Worm (Caenorhabditis elegans): Measurements from ENCODE around the gene F22F7.7.

Gene F22F7.7

DNA sequence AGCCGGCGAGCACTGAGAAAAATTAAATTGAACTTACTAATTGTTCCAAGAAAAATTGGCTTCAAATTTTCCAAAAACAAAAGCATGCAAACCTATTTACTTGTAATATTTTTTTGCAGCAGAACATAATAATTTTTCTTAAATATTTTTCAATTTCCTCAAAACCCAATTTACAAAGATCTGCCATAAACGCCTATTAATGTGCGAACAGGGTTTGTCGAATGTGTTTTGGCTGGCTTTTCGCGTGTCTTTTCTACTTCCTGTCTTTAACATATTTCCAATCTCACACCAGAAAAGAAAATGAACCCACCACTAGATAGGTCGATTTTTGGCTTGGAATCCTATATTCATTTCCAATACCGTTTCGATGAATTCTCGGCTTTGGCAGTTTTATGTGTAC lies 35.4 kb upstream of the F22F7.7 start, which contains the start of gene C45H4.18:
TSS of gene C45H4.18 (plus strand) at position 301 of the 400 bp plus-strand sequence.
- TF ChIP-seq nhr-12 (tag; optimal IDR thresholded peaks at IDR 0.05) (no peak), ztf-4 (tag; optimal IDR thresholded peaks at IDR 0.05) (no peak), unc-86 (tag; optimal IDR thresholded peaks at IDR 0.05) (no peak), C04F5.9 (tag; optimal IDR thresholded peaks at IDR 0.05) (no peak), hpl-2 (GFP tag; optimal IDR thresholded peaks at IDR 0.05) (no peak), lin-14 (GFP tag; optimal IDR thresholded peaks at IDR 0.05) (no peak), rnt-1 (tag; optimal IDR thresholded peaks at IDR 0.05) (no peak), C34B4.2 (tag; optimal IDR thresholded peaks at IDR 0.05) (no peak), pag-3 (tag; optimal IDR thresholded peaks at IDR 0.05; ENCODE audit: borderline replicate concordance, insufficient read depth) (no peak)

DNA sequence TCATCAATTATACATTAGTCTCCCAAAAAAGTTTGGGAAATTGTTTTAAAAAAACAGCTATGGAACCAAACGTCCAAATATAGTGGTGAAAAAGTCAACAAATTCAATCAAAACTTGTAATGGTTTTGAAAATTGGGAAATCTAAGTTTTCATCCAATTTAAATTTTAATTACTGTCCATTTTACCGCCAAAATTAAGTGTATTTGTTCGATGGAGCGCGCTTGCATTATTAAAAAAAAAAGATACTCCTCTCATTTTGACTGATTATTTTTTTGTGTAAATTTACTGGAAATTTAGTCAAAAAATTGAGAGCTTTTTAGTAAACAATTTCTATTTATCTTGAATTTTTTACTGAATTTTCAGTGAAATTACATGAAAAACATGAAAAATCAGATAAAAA lies 34.6 kb upstream of the F22F7.7 start:
- TF ChIP-seq fkh-10 (GFP tag; optimal IDR thresholded peaks at IDR 0.05) (no peak), mef-2 (tag; optimal IDR thresholded peaks at IDR 0.05) (no peak), ztf-11 (tag; optimal IDR thresholded peaks at IDR 0.05) (no peak), tlp-1 (tag; optimal IDR thresholded peaks at IDR 0.05) (no peak), egl-27 (tag; optimal IDR thresholded peaks at IDR 0.05) (no peak), efl-1 (optimal IDR thresholded peaks at IDR 0.05) (no peak), efl-1 (GFP tag; optimal IDR thresholded peaks at IDR 0.05 in 1 of 2) (peak; percentile 19 to 92), nhr-19 (GFP tag; conservative IDR thresholded peaks at IDR 0.05) (no peak), ceh-63 (GFP tag; optimal IDR thresholded peaks at IDR 0.05) (no peak)

DNA sequence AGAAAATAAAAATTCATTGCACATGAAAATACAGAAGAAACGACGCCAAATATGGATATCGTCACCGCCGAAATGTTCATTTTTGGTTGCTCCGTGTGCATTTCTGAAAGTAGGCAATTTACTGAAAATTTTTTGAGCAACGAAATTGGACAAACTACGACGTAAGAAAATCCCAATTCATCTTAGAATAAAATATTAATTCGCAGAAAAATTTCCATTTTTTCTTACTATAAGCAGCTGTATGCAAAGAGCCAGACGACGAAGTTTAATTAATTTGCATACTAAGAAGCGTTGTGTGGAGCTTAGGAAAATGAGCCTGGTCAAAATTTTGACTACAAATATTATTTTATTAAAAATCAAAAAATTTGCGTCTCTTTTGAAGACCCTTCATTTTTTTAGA lies 26.8 kb upstream of the F22F7.7 start, which contains the start of gene srbc-19:
TSS of gene srbc-19 (minus strand) at position 101 of the 400 bp plus-strand sequence.
- TF ChIP-seq lin-13 (GFP tag; optimal IDR thresholded peaks at IDR 0.05), result no peak
- TF ChIP-seq ceh-82 (tag; optimal IDR thresholded peaks at IDR 0.05), result no peak
- no peak for TF ChIP-seq pax-3 (tag; optimal IDR thresholded peaks at IDR 0.05)
- TF ChIP-seq sox-4 (tag; optimal IDR thresholded peaks at IDR 0.05), result no peak

DNA sequence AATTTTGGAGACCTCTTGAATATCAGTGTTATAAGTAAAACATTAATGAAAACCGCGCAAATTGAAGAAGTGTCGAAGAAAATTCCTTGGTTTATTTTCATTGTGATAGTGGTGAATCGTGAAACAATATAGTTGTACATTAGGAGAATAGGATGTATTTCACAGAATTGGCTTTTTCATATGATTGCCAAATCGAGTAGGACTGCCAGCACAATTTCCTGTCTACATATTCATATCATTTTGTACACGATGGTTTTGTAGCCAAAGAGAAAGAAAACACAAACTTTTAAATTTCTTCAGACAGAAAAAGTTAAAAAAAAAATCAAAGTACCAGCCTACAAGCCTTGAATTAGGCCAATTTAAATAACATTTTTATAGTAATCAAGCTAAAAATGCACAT lies 23.9 kb upstream of the F22F7.7 start, which contains the start of gene str-255:
TSS of gene str-255 (minus strand) at position 101 of the 400 bp plus-strand sequence.
- no peak for TF ChIP-seq fkh-10 (GFP tag; optimal IDR thresholded peaks at IDR 0.05)
- TF ChIP-seq grh-1 (GFP tag; IDR thresholded peaks at IDR 0.05), result no peak
- no peak for TF ChIP-seq ets-5 (GFP tag; IDR thresholded peaks at IDR 0.05)
- TF ChIP-seq hpl-2 (GFP tag; optimal IDR thresholded peaks at IDR 0.05), result no peak
- TF ChIP-seq lin-13 (GFP tag; optimal IDR thresholded peaks at IDR 0.05), result no peak
- no peak for TF ChIP-seq hlh-17 (GFP tag; optimal IDR thresholded peaks at IDR 0.05; ENCODE audit: borderline replicate concordance)
- no peak for TF ChIP-seq nhr-77 (tag; optimal IDR thresholded peaks at IDR 0.05)
- TF ChIP-seq snu-23 (GFP tag; optimal IDR thresholded peaks at IDR 0.05), result no peak
- TF ChIP-seq ceh-8 (GFP tag; optimal IDR thresholded peaks at IDR 0.05), result no peak
- TF ChIP-seq dsc-1 (tag; optimal IDR thresholded peaks at IDR 0.05), result no peak
- TF ChIP-seq alr-1 (tag; optimal IDR thresholded peaks at IDR 0.05; ENCODE audit: borderline replicate concordance), result no peak
- no peak for TF ChIP-seq lin-35 (GFP tag; optimal IDR thresholded peaks at IDR 0.05)
- TF ChIP-seq ces-1 (GFP tag; optimal IDR thresholded peaks at IDR 0.05), result no peak
- no peak for TF ChIP-seq isw-1 (GFP tag; IDR thresholded peaks at IDR 0.05)
- no peak for TF ChIP-seq aha-1 (tag; optimal IDR thresholded peaks at IDR 0.05)
- TF ChIP-seq nhr-20 (tag; optimal IDR thresholded peaks at IDR 0.05), result no peak

DNA sequence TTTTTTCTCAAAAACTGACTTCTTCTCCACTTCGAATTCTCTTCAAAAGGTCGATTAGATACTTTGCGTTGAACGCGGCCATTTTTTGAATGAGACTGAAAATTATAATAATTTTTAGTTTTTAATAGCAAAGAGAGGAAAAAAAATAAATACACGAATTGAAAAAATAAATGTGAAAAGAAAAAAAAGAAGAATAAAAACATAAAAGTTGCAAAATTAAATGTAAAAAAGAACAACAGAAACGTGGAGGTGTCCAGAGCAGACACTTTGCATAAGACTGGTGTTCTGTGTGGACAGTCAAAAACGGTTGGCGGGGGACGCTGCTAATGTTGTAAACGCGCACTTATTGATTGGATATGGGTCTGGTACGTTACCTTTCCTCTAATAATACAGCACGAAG lies 19.5 kb upstream of the F22F7.7 start, which contains the start of gene C45H4.14:
TSS of gene C45H4.14 (minus strand) at position 101 of the 400 bp plus-strand sequence.
- TF ChIP-seq unc-62 (GFP tag; optimal IDR thresholded peaks at IDR 0.05) (no peak), ets-5 (GFP tag; IDR thresholded peaks at IDR 0.05) (no peak), dpl-1 (GFP tag; optimal IDR thresholded peaks at IDR 0.05) (no peak), grh-1 (GFP tag; IDR thresholded peaks at IDR 0.05) (no peak), mep-1 (tag; optimal IDR thresholded peaks at IDR 0.05) (no peak), ceh-88 (GFP tag; IDR thresholded peaks at IDR 0.05) (no peak), snpc-4 (tag; optimal IDR thresholded peaks at IDR 0.05) (no peak)

Measured in whole organism, L1 larva.